Worm (Caenorhabditis elegans): ENCODE measurements around the gene ucp-4.

Gene ucp-4

DNA sequence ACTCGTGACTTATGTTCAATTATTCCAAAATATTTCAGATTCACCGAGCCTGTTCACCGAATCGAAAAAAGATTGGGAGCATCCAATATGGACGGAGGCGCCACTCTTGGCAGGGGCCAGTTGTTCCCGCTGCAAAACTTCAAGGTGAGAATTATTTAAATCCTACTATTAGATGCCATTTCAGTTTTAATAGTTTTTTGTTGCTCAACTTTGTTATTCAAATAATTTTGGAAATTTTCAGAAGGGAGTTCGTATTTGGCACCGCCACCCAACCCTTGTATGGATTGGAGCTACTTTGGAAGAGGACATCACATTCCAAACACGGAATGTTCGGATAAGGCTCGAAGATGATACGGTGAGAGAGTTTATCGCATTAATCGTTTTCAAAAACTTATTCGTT, 52.0 kb downstream of the ucp-4 start, which contains the start of gene hum-2:
hum-2 (plus strand) TSS at position 33 of the 400 bp plus-strand sequence.
- TF ChIP-seq snu-23 (GFP tag; optimal IDR thresholded peaks at IDR 0.05), result no peak
- TF ChIP-seq efl-1 (optimal IDR thresholded peaks at IDR 0.05), result no peak
- TF ChIP-seq efl-1 (GFP tag; optimal IDR thresholded peaks at IDR 0.05 in 1 of 2), result peak in 1 of 2 experiments; percentile 45
